Worm (Caenorhabditis elegans): ENCODE results near the gene sqst-1.

- TF ChIP-seq mel-28 (tag; optimal IDR thresholded peaks at IDR 0.05; ENCODE audit: borderline replicate concordance) = no peak
- no peak for TF ChIP-seq bed-1 (GFP tag; IDR thresholded peaks at IDR 0.05)
- no peak for TF ChIP-seq dpff-1 (tag; optimal IDR thresholded peaks at IDR 0.05)
- TF ChIP-seq akir-1 (GFP tag; optimal IDR thresholded peaks at IDR 0.05) = no peak
- no peak for TF ChIP-seq nhr-90 (tag; optimal IDR thresholded peaks at IDR 0.05)
- TF ChIP-seq F57C9.4 (tag; optimal IDR thresholded peaks at IDR 0.05) = no peak
- TF ChIP-seq ztf-6 (GFP tag; IDR thresholded peaks at IDR 0.05) = no peak
- peak; percentile 46 for TF ChIP-seq F23B12.7 (tag; optimal IDR thresholded peaks at IDR 0.05; ENCODE audit: insufficient read depth)
- TF ChIP-seq ztf-18 (tag; optimal IDR thresholded peaks at IDR 0.05) = no peak
- TF ChIP-seq tbp1 (GFP tag; optimal IDR thresholded peaks at IDR 0.05) = no peak
Observed at ce11 chrIV:12029722-12030182, 4.3 kb upstream of the sqst-1 start, which contains the start of gene T12G3.11.
